Fruit fly (Drosophila melanogaster) whole organism, embryonic: ENCODE measurements around the gene glu.

Experiments
- CG10267 ChIP-seq: fragments of 200-800 bp; sonication (Bioruptor generic); optimal IDR thresholded peaks from 2 replicates; lab custom pipeline; 2018; ENCODE audit warnings: missing biosample characterization, mild to moderate bottlenecking, missing genetic modification characterization, moderate library complexity
- CG10321 ChIP-seq: fragments of 200-800 bp; sonication (Bioruptor generic); IDR thresholded peaks from 2 replicates; pipeline ENCODE4 v1.3.6; 2022; ENCODE audit warnings: missing biosample characterization, missing genetic modification characterization
- CG10431 ChIP-seq: fragments of 200-800 bp; sonication (Bioruptor generic); optimal IDR thresholded peaks from 3 replicates; lab custom pipeline; 2018; ENCODE audit warnings: missing biosample characterization, mild to moderate bottlenecking, missing genetic modification characterization
- CG10565 ChIP-seq: fragments of 200-800 bp; sonication (Bioruptor generic); optimal IDR thresholded peaks from 3 replicates; lab custom pipeline; 2016; ENCODE audit warnings: missing biosample characterization, mild to moderate bottlenecking, missing genetic modification characterization
- CG11093 ChIP-seq: fragments of 200-800 bp; sonication (Bioruptor generic); IDR thresholded peaks from 3 replicates; pipeline ENCODE4 v1.3.6; 2022; ENCODE audit warnings: missing biosample characterization, missing genetic modification characterization
- CG13775 ChIP-seq: fragments of 200-800 bp; sonication (Bioruptor generic); optimal IDR thresholded peaks from 3 replicates; lab custom pipeline; 2017; ENCODE audit warnings: missing biosample characterization, mild to moderate bottlenecking, missing genetic modification characterization
- CG14050 ChIP-seq: fragments of 200-800 bp; sonication (Bioruptor generic); IDR thresholded peaks from 3 replicates; pipeline ENCODE4 v1.3.6; 2022; ENCODE audit warnings: missing biosample characterization, missing genetic modification characterization
- CG15479 ChIP-seq: fragments of 200-800 bp; sonication (Bioruptor generic); optimal IDR thresholded peaks from 3 replicates; lab custom pipeline; 2019; ENCODE audit warnings: missing biosample characterization, mild to moderate bottlenecking, missing genetic modification characterization, moderate library complexity
- CG17361 ChIP-seq: fragments of 200-800 bp; sonication (Bioruptor generic); IDR thresholded peaks from 3 replicates; pipeline ENCODE4 v1.3.6; 2022; ENCODE audit warnings: missing biosample characterization, missing genetic modification characterization
- CG17568 ChIP-seq: fragments of 200-800 bp; sonication (Bioruptor generic); optimal IDR thresholded peaks from 2 replicates; lab custom pipeline; 2018; ENCODE audit warnings: missing biosample characterization, mild to moderate bottlenecking, missing genetic modification characterization, moderate library complexity
- CG18011 ChIP-seq: fragments of 200-800 bp; sonication (Bioruptor generic); optimal IDR thresholded peaks from 2 replicates; lab custom pipeline; 2017; ENCODE audit warnings: missing biosample characterization, missing genetic modification characterization, mild to moderate bottlenecking, moderate library complexity, missing genotype
- CG18262 ChIP-seq: fragments of 200-800 bp; optimal IDR thresholded peaks from 3 replicates; lab custom pipeline; 2019; ENCODE audit warnings: missing biosample characterization, mild to moderate bottlenecking, missing genetic modification characterization, moderate library complexity
- CG18764 ChIP-seq: fragments of 200-800 bp; sonication (Bioruptor generic); optimal IDR thresholded peaks from 3 replicates; lab custom pipeline; 2016; ENCODE audit warnings: missing biosample characterization, missing genetic modification characterization
- CG2875 ChIP-seq: fragments of 200-800 bp; sonication (Bioruptor generic); optimal IDR thresholded peaks from 2 replicates; lab custom pipeline; 2017; ENCODE audit warnings: missing biosample characterization, mild to moderate bottlenecking, missing genetic modification characterization, missing genetic modification reagents
- CG31365 ChIP-seq: fragments of 200-800 bp; sonication (Bioruptor generic); optimal IDR thresholded peaks from 2 replicates; lab custom pipeline; 2018; ENCODE audit warnings: missing biosample characterization, mild to moderate bottlenecking, missing genetic modification characterization
- CG3847 ChIP-seq: fragments of 200-800 bp; sonication (Bioruptor generic); IDR thresholded peaks from 2 replicates; pipeline ENCODE4 v1.3.6; 2022; ENCODE audit warnings: missing biosample characterization, missing genetic modification characterization
- CG6272 ChIP-seq: fragments of 200-800 bp; sonication (Bioruptor generic); IDR thresholded peaks from 2 replicates; pipeline ENCODE4 v1.3.6; 2022; ENCODE audit warnings: missing biosample characterization, missing genetic modification characterization
- CG7372 ChIP-seq: fragments of 200-800 bp; sonication (Bioruptor generic); IDR thresholded peaks from 2 replicates; pipeline ENCODE4 v1.3.6; 2022; ENCODE audit warnings: missing biosample characterization, missing genetic modification characterization
- CG8089 ChIP-seq: fragments of 200-800 bp; sonication (Bioruptor generic); optimal IDR thresholded peaks from 3 replicates; lab custom pipeline; 2016; ENCODE audit warnings: missing biosample characterization, missing genetic modification characterization
- CG8281 ChIP-seq: fragments of 200-800 bp; sonication (Bioruptor generic); optimal IDR thresholded peaks from 2 replicates; lab custom pipeline; 2018; ENCODE audit warnings: missing biosample characterization, mild to moderate bottlenecking, missing genetic modification characterization, moderate library complexity
- CG9876 ChIP-seq: fragments of 200-800 bp; sonication (Bioruptor generic); optimal IDR thresholded peaks from 2 replicates; lab custom pipeline; 2016; ENCODE audit warnings: missing biosample characterization, missing genetic modification characterization
- Deaf1 ChIP-seq: fragments of 200-800 bp; optimal IDR thresholded peaks from 3 replicates; lab custom pipeline; 2019; ENCODE audit warnings: missing biosample characterization, mild to moderate bottlenecking, missing genetic modification characterization, moderate library complexity
- Dp ChIP-seq: fragments of 200-800 bp; sonication (Bioruptor generic); optimal IDR thresholded peaks from 2 replicates; lab custom pipeline; 2018; ENCODE audit warnings: missing biosample characterization, mild to moderate bottlenecking, missing genetic modification characterization, moderate library complexity
- Dref ChIP-seq: fragments of 200-800 bp; sonication (Bioruptor generic); IDR thresholded peaks from 2 replicates; pipeline ENCODE4 v1.3.6; 2022; ENCODE audit warnings: missing biosample characterization, missing genetic modification characterization
- Drgx ChIP-seq: fragments of 200-800 bp; sonication (Bioruptor generic); IDR thresholded peaks from 2 replicates; pipeline ENCODE4 v1.3.6; 2022; ENCODE audit warnings: missing biosample characterization, missing genetic modification characterization
- Lpt ChIP-seq: fragments of >200 bp; optimal IDR thresholded peaks from 2 replicates; lab custom pipeline; 2018; ENCODE audit warnings: missing biosample characterization, missing genetic modification characterization
- MBD-R2 ChIP-seq: fragments of 200-800 bp; sonication (Bioruptor generic); IDR thresholded peaks from 2 replicates; pipeline ENCODE4 v1.3.6; 2022; ENCODE audit warnings: missing biosample characterization, missing genetic modification characterization
- NC2β ChIP-seq: fragments of 200-800 bp; sonication (Bioruptor generic); optimal IDR thresholded peaks from 2 replicates; lab custom pipeline; 2016; ENCODE audit warnings: missing biosample characterization, missing genetic modification characterization
- Sin3A ChIP-seq: fragments of >200 bp; optimal IDR thresholded peaks from 2 replicates; lab custom pipeline; 2018
- ab ChIP-seq: fragments of 200-800 bp; sonication (Bioruptor generic); optimal IDR thresholded peaks from 2 replicates; lab custom pipeline; 2016; ENCODE audit warnings: missing biosample characterization, missing genetic modification characterization
- bigmax ChIP-seq: fragments of 200-800 bp; sonication (Bioruptor generic); optimal IDR thresholded peaks from 2 replicates; lab custom pipeline; 2018; ENCODE audit warnings: missing biosample characterization, mild to moderate bottlenecking, missing genetic modification characterization
- bsh ChIP-seq, 2 experiments: fragments of 200-800 bp; sonication (Bioruptor generic); optimal IDR thresholded peaks; 2 replicates each; lab custom pipeline; 2017 to 2018; ENCODE audit warnings: mild to moderate bottlenecking in 2 of 2, missing biosample characterization in 2 of 2, missing genetic modification characterization in 2 of 2, moderate library complexity in 1 of 2
- gsb-n ChIP-seq: fragments of 200-800 bp; sonication (Bioruptor generic); optimal IDR thresholded peaks from 3 replicates; lab custom pipeline; 2018; ENCODE audit warnings: missing biosample characterization, mild to moderate bottlenecking, missing genetic modification characterization
- inv ChIP-seq: fragments of 200-800 bp; sonication (Bioruptor generic); IDR thresholded peaks from 2 replicates; pipeline ENCODE4 v1.3.6; 2022; ENCODE audit warnings: missing biosample characterization, missing genetic modification characterization; ENCODE audit not compliant: partially characterized antibody
- lmd ChIP-seq: fragments of 200-800 bp; sonication (Bioruptor generic); IDR thresholded peaks from 2 replicates; pipeline ENCODE4 v1.3.6; 2022; ENCODE audit warnings: missing biosample characterization, missing genetic modification characterization
- lov ChIP-seq, 2 experiments: fragments of 200-800 bp in 1 of 2; fragments of >200 bp in 1 of 2; sonication (Bioruptor generic) in 1 of 2; IDR thresholded peaks in 1 of 2; optimal IDR thresholded peaks in 1 of 2; 2 replicates in 1 of 2; 3 replicates in 1 of 2; pipeline versions ENCODE4 v1.3.6 to Lab custom; 2017 to 2022; ENCODE audit warnings: missing biosample characterization in 1 of 2, missing genetic modification characterization in 1 of 2
- mirr ChIP-seq: fragments of 200-800 bp; sonication (Bioruptor generic); optimal IDR thresholded peaks from 3 replicates; lab custom pipeline; 2018; ENCODE audit warnings: missing biosample characterization, mild to moderate bottlenecking, missing genetic modification characterization
- nerfin-1 ChIP-seq: fragments of 200-800 bp; sonication (Bioruptor generic); optimal IDR thresholded peaks from 3 replicates; lab custom pipeline; 2019; ENCODE audit warnings: missing biosample characterization, mild to moderate bottlenecking, missing genetic modification characterization, moderate library complexity
- pan ChIP-seq, 4 experiments: fragments of >200 bp in 3 of 4; fragments of 200-800 bp in 1 of 4; sonication (Bioruptor generic) in 1 of 4; optimal IDR thresholded peaks in 3 of 4; IDR thresholded peaks in 1 of 4; 2 replicates each; pipeline versions ENCODE4 v1.3.6 to Lab custom; 2017 to 2022; ENCODE audit warnings: missing biosample characterization in 2 of 4, missing genetic modification characterization in 2 of 4, mixed read lengths in 1 of 4
- pho ChIP-seq: fragments of 200-800 bp; sonication (Bioruptor generic); optimal IDR thresholded peaks from 2 replicates; lab custom pipeline; 2016; ENCODE audit warnings: missing biosample characterization, missing genetic modification characterization
- pum ChIP-seq: fragments of 200-800 bp; sonication (Bioruptor generic); optimal IDR thresholded peaks from 2 replicates; lab custom pipeline; 2016; ENCODE audit warnings: missing biosample characterization, missing genetic modification characterization
- stc ChIP-seq: fragments of 200-800 bp; sonication (Bioruptor generic); IDR thresholded peaks from 2 replicates; pipeline ENCODE4 v1.3.6; 2022; ENCODE audit warnings: missing biosample characterization, missing genetic modification characterization
- tna ChIP-seq: fragments of 200-800 bp; sonication (Bioruptor generic); IDR thresholded peaks from 2 replicates; pipeline ENCODE4 v1.3.6; 2022; ENCODE audit warnings: missing biosample characterization, missing genetic modification characterization; ENCODE audit not compliant: partially characterized antibody
- twi ChIP-seq: fragments of 200-800 bp; optimal IDR thresholded peaks from 2 replicates; lab custom pipeline; 2019; ENCODE audit warnings: missing biosample characterization, mild to moderate bottlenecking, missing genetic modification characterization, moderate library complexity
- unc-4 ChIP-seq: fragments of 200-800 bp; sonication (Bioruptor generic); IDR thresholded peaks from 2 replicates; pipeline ENCODE4 v1.3.6; 2022; ENCODE audit warnings: missing biosample characterization, missing genetic modification characterization; ENCODE audit not compliant: partially characterized antibody
- vnd ChIP-seq: fragments of 200-800 bp; sonication (Bioruptor generic); IDR thresholded peaks from 3 replicates; pipeline ENCODE4 v1.3.6; 2022; ENCODE audit warnings: missing biosample characterization, missing genetic modification characterization; ENCODE audit not compliant: partially characterized antibody
- zen ChIP-seq: fragments of 200-800 bp; sonication (Bioruptor generic); optimal IDR thresholded peaks from 3 replicates; lab custom pipeline; 2018; ENCODE audit warnings: missing biosample characterization, mild to moderate bottlenecking, missing genetic modification characterization, moderate library complexity
- zfh1 ChIP-seq: fragments of 200-800 bp; sonication (Bioruptor generic); IDR thresholded peaks from 3 replicates; pipeline ENCODE4 v1.3.6; 2022; ENCODE audit warnings: missing biosample characterization, missing genetic modification characterization

glu gene

DNA sequence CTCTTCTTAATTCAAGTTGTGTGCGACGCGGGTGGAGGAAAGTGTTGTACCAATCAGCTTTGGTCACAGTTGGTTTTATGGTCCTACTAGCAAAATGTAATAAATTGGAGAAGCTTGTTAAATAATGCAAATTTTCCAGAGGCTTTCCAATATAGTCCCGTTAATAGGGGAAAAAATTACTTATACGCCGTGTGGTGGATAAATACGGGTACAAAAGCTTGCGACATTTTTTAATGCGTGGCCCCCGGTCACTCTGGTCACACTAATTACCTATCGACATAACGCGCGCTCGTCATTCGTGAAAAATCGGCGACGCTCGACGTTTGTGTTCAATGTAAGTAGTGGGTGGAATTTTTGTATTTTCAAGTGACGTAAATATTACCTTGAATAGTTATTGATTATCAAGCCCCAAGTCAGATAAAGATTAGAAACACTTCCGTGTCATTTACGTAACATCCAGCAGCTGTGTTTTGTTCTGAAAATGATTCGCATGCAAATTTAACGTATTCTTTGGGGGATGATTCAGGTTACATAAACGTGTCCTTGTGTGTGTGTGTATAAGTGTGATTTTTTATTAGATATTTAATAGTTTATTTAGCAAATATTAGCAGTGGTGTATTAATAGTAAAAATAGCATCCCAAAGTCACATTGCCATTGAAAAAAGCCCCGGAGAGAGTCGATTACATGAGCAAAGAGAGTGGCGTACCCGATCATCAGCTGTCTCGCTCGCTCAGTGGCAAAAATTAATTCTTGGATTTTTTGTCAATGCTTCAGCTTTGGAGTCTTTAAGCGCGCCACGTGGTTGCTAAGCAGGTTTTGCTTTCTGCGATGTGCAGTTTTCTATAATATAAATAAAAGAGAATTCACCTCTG lies 18.3 kb downstream of the glu start, which contains the start of gene Cyt-c-p (continued):
- TF ChIP-seq CG18764 (GFP tag; lab: Kevin White, UChicago) = no peak
- peak; percentile 13 for TF ChIP-seq gsb-n
- TF ChIP-seq CG31365 (tag; lab: Kevin White, UChicago) = no peak
- no peak for TF ChIP-seq Drgx (GFP tag; lab: Robert Waterston, UW)
- TF ChIP-seq twi (tag; lab: Kevin White, UChicago) = no peak
- TF ChIP-seq CG17361 (GFP tag; lab: Robert Waterston, UW) = 0 out of 3 replicates have a peak, but pooled peaks have one; percentile 34
- peak; percentile 0 for TF ChIP-seq CG18262 (tag; lab: Kevin White, UChicago)
- no peak for TF ChIP-seq CG9876 (GFP tag; lab: Kevin White, UChicago)
- TF ChIP-seq mirr (GFP tag; lab: Kevin White, UChicago) = peak; percentile 33
- no peak for TF ChIP-seq CG17568 (GFP tag; lab: Kevin White, UChicago)
- no peak for TF ChIP-seq Lpt (GFP tag; lab: Kevin White, UChicago)
- TF ChIP-seq pum (GFP tag; lab: Kevin White, UChicago) = no peak
- TF ChIP-seq Deaf1 (tag; lab: Kevin White, UChicago) = peak; percentile 87
- peak; percentile 19 for TF ChIP-seq nerfin-1
- no peak for TF ChIP-seq stc (GFP tag; lab: Robert Waterston, UW)
- peak; percentile 61 for TF ChIP-seq CG3847
- TF ChIP-seq bigmax = no peak
- no peak for TF ChIP-seq lmd
- peak; percentile 27 for TF ChIP-seq CG8089 (GFP tag; lab: Kevin White, UChicago)
- peak; percentile 99 for TF ChIP-seq Dp (GFP tag; lab: Kevin White, UChicago)
- peak; percentile 75 for TF ChIP-seq zen (tag; lab: Kevin White, UChicago)
- no peak for TF ChIP-seq CG15479 (GFP tag; lab: Kevin White, UChicago)
- TF ChIP-seq CG10431 (GFP tag; lab: Kevin White, UChicago) = peak; percentile 4
- no peak for TF ChIP-seq zfh1
- peak; percentile 6 for TF ChIP-seq CG13775
- TF ChIP-seq CG10321 (GFP tag; lab: Robert Waterston, UW) = peak; percentile 11; the same call in 1 of the 2 replicates
- no peak for TF ChIP-seq CG8281 (tag; lab: Kevin White, UChicago)
- no peak for TF ChIP-seq CG7372 (GFP tag; lab: Robert Waterston, UW)
- no peak for TF ChIP-seq CG11093 (GFP tag; lab: Robert Waterston, UW)
- TF ChIP-seq pan (optimal IDR thresholded peaks at IDR 0.05; lab: Kevin White, UChicago) = no peak
- no peak for TF ChIP-seq pan (GFP tag; optimal IDR thresholded peaks at IDR 0.05 in 1 of 2, IDR thresholded peaks at IDR 0.05 in 1 of 2)
- TF ChIP-seq lov (optimal IDR thresholded peaks at IDR 0.05; lab: Kevin White, UChicago) = no peak
- no peak for TF ChIP-seq lov (GFP tag; IDR thresholded peaks at IDR 0.05; lab: Robert Waterston, UW)
- TF ChIP-seq inv = peak; percentile 46; the same call in 1 of the 2 replicates
- no peak for TF ChIP-seq pho (GFP tag; lab: Kevin White, UChicago)
- TF ChIP-seq NC2β (GFP tag; lab: Kevin White, UChicago) = peak; percentile 35
- TF ChIP-seq ab (GFP tag; lab: Kevin White, UChicago) = no peak
- TF ChIP-seq vnd = 0 out of 3 replicates have a peak, but pooled peaks have one; percentile 35
- TF ChIP-seq CG10267 (tag; lab: Kevin White, UChicago) = peak; percentile 56
- TF ChIP-seq Sin3A (lab: Kevin White, UChicago) = peak; percentile 91
- no peak for TF ChIP-seq CG10565 (GFP tag; lab: Kevin White, UChicago)
- TF ChIP-seq CG14050 (GFP tag; lab: Robert Waterston, UW) = no peak
- peak; percentile 66 for TF ChIP-seq unc-4 (GFP tag; lab: Robert Waterston, UW)
- TF ChIP-seq CG2875 (GFP tag; lab: Kevin White, UChicago) = peak; percentile 4
- TF ChIP-seq tna (GFP tag; lab: Robert Waterston, UW) = no peak
- TF ChIP-seq CG18011 (GFP tag; lab: Kevin White, UChicago) = peak; percentile 99
- peak; percentile 60 for TF ChIP-seq MBD-R2
- no peak for TF ChIP-seq bsh (GFP tag; optimal IDR thresholded peaks at IDR 0.05; lab: Kevin White, UChicago)
- TF ChIP-seq CG6272 (GFP tag; lab: Robert Waterston, UW) = no peak; the same call in 1 of the 2 replicates
- peak; percentile 51 for TF ChIP-seq Dref (GFP tag; lab: Robert Waterston, UW)
